Fruit fly (Drosophila melanogaster) whole organism, embryonic: Measurements from ENCODE around the gene CG5921.
A peak's percentile ranks its signal among the peaks of the same experiment; 100 is the strongest.

Experiments
- ATbp ChIP-seq: fragments of 200-800 bp; sonication (Bioruptor generic); optimal IDR thresholded peaks from 2 replicates; lab custom pipeline; 2017; ENCODE audit warnings: missing biosample characterization, mild to moderate bottlenecking, missing genetic modification characterization, missing genetic modification reagents
- Abd-B ChIP-seq: fragments of 200-800 bp; sonication (Bioruptor generic); optimal IDR thresholded peaks from 2 replicates; lab custom pipeline; 2018; ENCODE audit warnings: missing biosample characterization, mild to moderate bottlenecking, missing genetic modification characterization, moderate library complexity
- Atf6 ChIP-seq: fragments of 200-800 bp; sonication (Bioruptor generic); IDR thresholded peaks from 2 replicates; pipeline ENCODE4 v1.3.6; 2022; ENCODE audit warnings: missing biosample characterization, missing genetic modification characterization
- BEAF-32 ChIP-seq: fragments of 200-800 bp; sonication (Bioruptor generic); optimal IDR thresholded peaks from 3 replicates; lab custom pipeline; 2017; ENCODE audit warnings: missing biosample characterization, missing genetic modification characterization, mild to moderate bottlenecking, moderate library complexity, missing genetic modification reagents
- CG10366 ChIP-seq: fragments of 200-800 bp; sonication (Bioruptor generic); IDR thresholded peaks from 2 replicates; pipeline ENCODE4 v1.3.6; 2022; ENCODE audit warnings: missing biosample characterization, missing genetic modification characterization
- CG10979 ChIP-seq: fragments of 200-800 bp; sonication (Bioruptor generic); optimal IDR thresholded peaks from 2 replicates; lab custom pipeline; 2018; ENCODE audit warnings: missing biosample characterization, mild to moderate bottlenecking, missing genetic modification characterization, moderate library complexity
- CG13424 ChIP-seq: fragments of 200-800 bp; sonication (Bioruptor generic); optimal IDR thresholded peaks from 2 replicates; lab custom pipeline; 2019; ENCODE audit warnings: missing biosample characterization, mild to moderate bottlenecking, missing genetic modification characterization, moderate library complexity
- CG14050 ChIP-seq: fragments of 200-800 bp; sonication (Bioruptor generic); IDR thresholded peaks from 3 replicates; pipeline ENCODE4 v1.3.6; 2022; ENCODE audit warnings: missing biosample characterization, missing genetic modification characterization
- CG14710 ChIP-seq: fragments of 200-800 bp; sonication (Bioruptor generic); optimal IDR thresholded peaks from 3 replicates; lab custom pipeline; 2019; ENCODE audit warnings: missing biosample characterization, mild to moderate bottlenecking, missing genetic modification characterization, moderate library complexity
- CG1602 ChIP-seq: fragments of 200-800 bp; sonication (Bioruptor generic); optimal IDR thresholded peaks from 3 replicates; lab custom pipeline; 2016; ENCODE audit warnings: missing biosample characterization, missing genetic modification characterization
- CG17359 ChIP-seq: fragments of 200-800 bp; sonication (Bioruptor generic); optimal IDR thresholded peaks from 3 replicates; lab custom pipeline; 2018; ENCODE audit warnings: missing biosample characterization, mild to moderate bottlenecking, missing genetic modification characterization, moderate library complexity
- CG18476 ChIP-seq: fragments of 200-800 bp; sonication (Bioruptor generic); optimal IDR thresholded peaks from 2 replicates; lab custom pipeline; 2016; ENCODE audit warnings: missing biosample characterization, mild to moderate bottlenecking, missing genetic modification characterization
- CG2202 ChIP-seq: fragments of 200-800 bp; sonication (Bioruptor generic); optimal IDR thresholded peaks from 2 replicates; lab custom pipeline; 2018; ENCODE audit warnings: missing biosample characterization, mild to moderate bottlenecking, missing genetic modification characterization
- CG2712 ChIP-seq: fragments of 200-800 bp; optimal IDR thresholded peaks from 3 replicates; lab custom pipeline; 2019; ENCODE audit warnings: missing biosample characterization, mild to moderate bottlenecking, missing genetic modification characterization, moderate library complexity
- CG42726 ChIP-seq: fragments of 200-800 bp; sonication (Bioruptor generic); IDR thresholded peaks from 2 replicates; pipeline ENCODE4 v1.3.6; 2022; ENCODE audit warnings: missing biosample characterization, missing genetic modification characterization; ENCODE audit not compliant: partially characterized antibody
- CG5180 ChIP-seq: fragments of 200-800 bp; sonication (Bioruptor generic); optimal IDR thresholded peaks from 3 replicates; lab custom pipeline; 2017; ENCODE audit warnings: missing biosample characterization, missing genetic modification characterization, mild to moderate bottlenecking, moderate library complexity, missing genetic modification reagents
- CG6813 ChIP-seq: fragments of 200-800 bp; sonication (Bioruptor generic); optimal IDR thresholded peaks from 2 replicates; lab custom pipeline; 2017; ENCODE audit warnings: missing biosample characterization, missing genetic modification characterization, mild to moderate bottlenecking, moderate library complexity, missing genetic modification reagents
- CG7556 ChIP-seq: fragments of 200-800 bp; sonication (Bioruptor generic); optimal IDR thresholded peaks from 2 replicates; lab custom pipeline; 2017; ENCODE audit warnings: missing biosample characterization, mild to moderate bottlenecking, missing genetic modification characterization
- CG7839 ChIP-seq: fragments of 200-800 bp; sonication (Bioruptor generic); optimal IDR thresholded peaks from 3 replicates; lab custom pipeline; 2018; ENCODE audit warnings: missing biosample characterization, mild to moderate bottlenecking, missing genetic modification characterization, moderate library complexity
- CG8290 ChIP-seq, 3 experiments: fragments of 200-800 bp; sonication (Bioruptor generic); optimal IDR thresholded peaks; 2 replicates each; lab custom pipeline; 2016 to 2019; ENCODE audit warnings: missing biosample characterization in 3 of 3, missing genetic modification characterization in 3 of 3, mild to moderate bottlenecking in 2 of 3, moderate library complexity in 1 of 3
- CG8924 ChIP-seq: fragments of 200-800 bp; optimal IDR thresholded peaks from 3 replicates; lab custom pipeline; 2019; ENCODE audit warnings: missing biosample characterization, mild to moderate bottlenecking, missing genetic modification characterization, moderate library complexity
- CTCF ChIP-seq: fragments of 200-800 bp; sonication (Bioruptor generic); optimal IDR thresholded peaks from 2 replicates; lab custom pipeline; 2017; ENCODE audit warnings: missing biosample characterization, mild to moderate bottlenecking, missing genetic modification characterization, moderate library complexity
- CkIIα-i1 ChIP-seq: fragments of 200-800 bp; sonication (Bioruptor generic); IDR thresholded peaks from 2 replicates; pipeline ENCODE4 v1.3.6; 2022; ENCODE audit warnings: missing biosample characterization, missing genetic modification characterization
- CoRest ChIP-seq: fragments of 200-800 bp; sonication (Bioruptor generic); optimal IDR thresholded peaks from 3 replicates; lab custom pipeline; 2018; ENCODE audit warnings: missing biosample characterization, mild to moderate bottlenecking, missing genetic modification characterization, moderate library complexity
- Fer1 ChIP-seq: fragments of 200-800 bp; sonication (Bioruptor generic); optimal IDR thresholded peaks from 2 replicates; lab custom pipeline; 2017; ENCODE audit warnings: missing biosample characterization, mild to moderate bottlenecking, missing genetic modification characterization
- HHEX ChIP-seq: fragments of 200-800 bp; sonication (Bioruptor generic); optimal IDR thresholded peaks from 3 replicates; lab custom pipeline; 2017; ENCODE audit warnings: missing biosample characterization, mild to moderate bottlenecking, missing genetic modification characterization, missing genetic modification reagents
- HLH3B ChIP-seq: fragments of 200-800 bp; sonication (Bioruptor generic); IDR thresholded peaks from 2 replicates; pipeline ENCODE4 v1.3.6; 2022; ENCODE audit warnings: missing biosample characterization, missing genetic modification characterization
- Mad ChIP-seq: fragments of 200-800 bp; sonication (Bioruptor generic); optimal IDR thresholded peaks from 2 replicates; lab custom pipeline; 2016; ENCODE audit warnings: missing biosample characterization, missing genetic modification characterization
- Max ChIP-seq: fragments of 200-800 bp; sonication (Bioruptor generic); optimal IDR thresholded peaks from 2 replicates; lab custom pipeline; 2016; ENCODE audit warnings: missing biosample characterization, mild to moderate bottlenecking, missing genetic modification characterization
- NfI ChIP-seq: fragments of 200-800 bp; sonication (Bioruptor generic); optimal IDR thresholded peaks from 3 replicates; lab custom pipeline; 2018; ENCODE audit warnings: missing biosample characterization, mild to moderate bottlenecking, missing genetic modification characterization, moderate library complexity
- PHDP ChIP-seq: fragments of 200-800 bp; sonication (Bioruptor generic); optimal IDR thresholded peaks from 3 replicates; lab custom pipeline; 2018; ENCODE audit warnings: missing biosample characterization, mild to moderate bottlenecking, missing genetic modification characterization, moderate library complexity
- Tbp ChIP-seq: fragments of >200 bp; optimal IDR thresholded peaks from 2 replicates; lab custom pipeline; 2018; ENCODE audit warnings: missing biosample characterization, missing genetic modification characterization
- Vsx1 ChIP-seq: fragments of 200-800 bp; sonication (Bioruptor generic); optimal IDR thresholded peaks from 2 replicates; lab custom pipeline; 2017; ENCODE audit warnings: missing biosample characterization, mild to moderate bottlenecking, missing genetic modification characterization, missing genetic modification reagents
- Xbp1 ChIP-seq: fragments of 200-800 bp; sonication (Bioruptor generic); optimal IDR thresholded peaks from 3 replicates; lab custom pipeline; 2016; ENCODE audit warnings: missing biosample characterization, mild to moderate bottlenecking, missing genetic modification characterization
- YL-1 ChIP-seq: fragments of 200-800 bp; sonication (Bioruptor generic); optimal IDR thresholded peaks from 3 replicates; lab custom pipeline; 2017; ENCODE audit warnings: missing biosample characterization, mild to moderate bottlenecking, missing genetic modification characterization
- cad ChIP-seq: fragments of >200 bp; optimal IDR thresholded peaks from 2 replicates; lab custom pipeline; 2017; ENCODE audit warnings: missing biosample characterization, missing genetic modification characterization
- chm ChIP-seq: fragments of 200-800 bp; sonication (Bioruptor generic); IDR thresholded peaks from 2 replicates; pipeline ENCODE4 v1.3.6; 2022; ENCODE audit warnings: missing biosample characterization, missing genetic modification characterization
- crol ChIP-seq: fragments of 200-800 bp; sonication (Bioruptor generic); IDR thresholded peaks from 2 replicates; pipeline ENCODE4 v1.3.6; 2022; ENCODE audit warnings: missing biosample characterization, missing genetic modification characterization
- da ChIP-seq: fragments of 200-800 bp; sonication (Bioruptor generic); optimal IDR thresholded peaks from 2 replicates; lab custom pipeline; 2016; ENCODE audit warnings: missing biosample characterization, missing genetic modification characterization
- dati ChIP-seq: fragments of 200-800 bp; sonication (Bioruptor generic); IDR thresholded peaks from 2 replicates; pipeline ENCODE4 v1.3.6; 2022; ENCODE audit warnings: missing biosample characterization, missing genetic modification characterization
- en ChIP-seq: fragments of 200-800 bp; sonication (Bioruptor generic); optimal IDR thresholded peaks from 2 replicates; lab custom pipeline; 2016; ENCODE audit warnings: missing biosample characterization, missing genetic modification characterization
- gem ChIP-seq: fragments of 200-800 bp; sonication (Bioruptor generic); optimal IDR thresholded peaks from 2 replicates; lab custom pipeline; 2019; ENCODE audit warnings: missing biosample characterization, mild to moderate bottlenecking, missing genetic modification characterization, moderate library complexity
- gro ChIP-seq: fragments of 200-800 bp; sonication (Bioruptor generic); optimal IDR thresholded peaks from 2 replicates; lab custom pipeline; 2016; ENCODE audit warnings: missing biosample characterization, missing genetic modification characterization
- ind ChIP-seq: fragments of 200-800 bp; sonication (Bioruptor generic); optimal IDR thresholded peaks from 3 replicates; lab custom pipeline; 2016; ENCODE audit warnings: missing biosample characterization, missing genetic modification characterization
- lmd ChIP-seq: fragments of 200-800 bp; sonication (Bioruptor generic); IDR thresholded peaks from 2 replicates; pipeline ENCODE4 v1.3.6; 2022; ENCODE audit warnings: missing biosample characterization, missing genetic modification characterization
- mirr ChIP-seq: fragments of 200-800 bp; sonication (Bioruptor generic); optimal IDR thresholded peaks from 3 replicates; lab custom pipeline; 2018; ENCODE audit warnings: missing biosample characterization, mild to moderate bottlenecking, missing genetic modification characterization
- stc ChIP-seq: fragments of 200-800 bp; sonication (Bioruptor generic); IDR thresholded peaks from 2 replicates; pipeline ENCODE4 v1.3.6; 2022; ENCODE audit warnings: missing biosample characterization, missing genetic modification characterization
- tin ChIP-seq: fragments of 200-800 bp; sonication (Bioruptor generic); optimal IDR thresholded peaks from 3 replicates; lab custom pipeline; 2016; ENCODE audit warnings: missing biosample characterization, missing genetic modification characterization
- unpg ChIP-seq: fragments of 200-800 bp; sonication (Bioruptor generic); optimal IDR thresholded peaks from 3 replicates; lab custom pipeline; 2018; ENCODE audit warnings: missing biosample characterization, mild to moderate bottlenecking, missing genetic modification characterization, moderate library complexity

CG5921 gene

dm6 chrX:6067281-6068008, 16.8 kb downstream of the CG5921 start, which contains the start of gene CG5928 (continued):
- no peak for TF ChIP-seq Mad (GFP tag; lab: Kevin White, UChicago)
- peak; percentile 63 for TF ChIP-seq gem
- TF ChIP-seq da (GFP tag; lab: Kevin White, UChicago): no peak
- TF ChIP-seq CG8924 (tag; lab: Kevin White, UChicago): peak; percentile 25
- TF ChIP-seq CTCF (GFP tag; lab: Kevin White, UChicago): no peak
- peak; percentile 48 for TF ChIP-seq CG5180 (GFP tag; lab: Kevin White, UChicago)
- TF ChIP-seq ind (GFP tag; lab: Kevin White, UChicago): peak; percentile 38
- TF ChIP-seq HLH3B (GFP tag; lab: Robert Waterston, UW): peak; percentile 50; the same call in 1 of the 2 replicates
- TF ChIP-seq CG10979 (tag; lab: Kevin White, UChicago): peak; percentile 30
- no peak for TF ChIP-seq cad
- TF ChIP-seq CoRest: peak; percentile 38
- peak; percentile 8 for TF ChIP-seq Max (GFP tag; lab: Kevin White, UChicago)
- no peak for TF ChIP-seq BEAF-32 (GFP tag; lab: Kevin White, UChicago)
- peak; percentile 10 for TF ChIP-seq unpg
- TF ChIP-seq CG42726 (GFP tag; lab: Robert Waterston, UW): no peak
- TF ChIP-seq CG18476 (GFP tag; lab: Kevin White, UChicago): peak; percentile 13
- peak; percentile 48 for TF ChIP-seq Fer1 (GFP tag; lab: Kevin White, UChicago)
- TF ChIP-seq CG10366 (GFP tag; lab: Robert Waterston, UW): peak; percentile 14; the same call in 1 of the 2 replicates
- peak; percentile 17 for TF ChIP-seq PHDP
- TF ChIP-seq CkIIα-i1 (GFP tag; lab: Robert Waterston, UW): no peak
- TF ChIP-seq tin: peak; percentile 3
- no peak for TF ChIP-seq chm
- TF ChIP-seq stc (GFP tag; lab: Robert Waterston, UW): peak; percentile 52; the same call in 1 of the 2 replicates
- TF ChIP-seq Tbp (GFP tag; lab: Kevin White, UChicago): no peak
- TF ChIP-seq HHEX (GFP tag; lab: Kevin White, UChicago): peak; percentile 27
- peak; percentile 43 for TF ChIP-seq CG2712 (tag; lab: Kevin White, UChicago)
- peak; percentile 51 for TF ChIP-seq Abd-B (GFP tag; lab: Kevin White, UChicago)
- peak; percentile 2 for TF ChIP-seq Vsx1 (GFP tag; lab: Kevin White, UChicago)
- no peak for TF ChIP-seq en (GFP tag; lab: Kevin White, UChicago)
- peak; percentile 17 for TF ChIP-seq ATbp (GFP tag; lab: Kevin White, UChicago)
- no peak for TF ChIP-seq CG1602
- no peak for TF ChIP-seq CG14710 (tag; lab: Kevin White, UChicago)
- peak; percentile 63 for TF ChIP-seq CG17359
- peak; percentile 36 for TF ChIP-seq CG7556 (GFP tag; lab: Kevin White, UChicago)
- peak; percentile 21; the same call in 1 of the 2 replicates for TF ChIP-seq Atf6 (GFP tag; lab: Robert Waterston, UW)
- TF ChIP-seq Xbp1 (GFP tag; lab: Kevin White, UChicago): peak; percentile 25
- no peak for TF ChIP-seq gro (GFP tag; lab: Kevin White, UChicago)
- peak; percentile 47 for TF ChIP-seq CG7839 (tag; lab: Kevin White, UChicago)
- TF ChIP-seq crol: no peak
- no peak for TF ChIP-seq mirr
- TF ChIP-seq CG6813 (GFP tag; lab: Kevin White, UChicago): no peak
- TF ChIP-seq CG8290 (GFP tag; optimal IDR thresholded peaks at IDR 0.05; lab: Kevin White, UChicago): no peak
- no peak for TF ChIP-seq CG8290 (tag; optimal IDR thresholded peaks at IDR 0.05; lab: Kevin White, UChicago)
- 0 out of 2 replicates have a peak, but pooled peaks have one; percentile 25 for TF ChIP-seq lmd (GFP tag; lab: Robert Waterston, UW)
- TF ChIP-seq YL-1 (GFP tag; lab: Kevin White, UChicago): no peak
- TF ChIP-seq NfI (GFP tag; lab: Kevin White, UChicago): peak; percentile 7
- TF ChIP-seq CG14050: peak; percentile 17; the same call in 2 of the 3 replicates
- TF ChIP-seq dati (GFP tag; lab: Robert Waterston, UW): no peak
- TF ChIP-seq CG13424 (tag; lab: Kevin White, UChicago): peak; percentile 58
- TF ChIP-seq CG2202 (tag; lab: Kevin White, UChicago): no peak
